Worm (Caenorhabditis elegans) whole organism, young adult: ENCODE measurements around the gene Y62H9A.11.

Source experiments
- B0019.2 ChIP-seq: fragments of 200-800 bp; sonication (Bioruptor generic); conservative IDR thresholded peaks from 2 replicates; pipeline ENCODE4 v1.3.6; 2022; ENCODE audit warnings: missing genetic modification reagents, missing genetic modification characterization, missing compliant biosample characterization
- C17E4.6 ChIP-seq: fragments of 200-800 bp; sonication (Bioruptor generic); IDR thresholded peaks from 2 replicates; pipeline ENCODE4 v1.3.6; 2022; ENCODE audit warnings: missing genetic modification reagents, missing genetic modification characterization, missing compliant biosample characterization
- D2030.7 ChIP-seq: fragments of 200-800 bp; sonication (Bioruptor generic); IDR thresholded peaks from 2 replicates; pipeline ENCODE4 v1.3.6; 2022; ENCODE audit warnings: missing genetic modification reagents, missing genetic modification characterization, missing compliant biosample characterization
- F10E7.11 ChIP-seq: sonication (generic microtip); optimal IDR thresholded peaks from 2 replicates; lab custom pipeline; 2017; ENCODE audit warnings: mild to moderate bottlenecking, missing genetic modification characterization, moderate library complexity, missing compliant biosample characterization
- F23B12.7 ChIP-seq: sonication (generic microtip); optimal IDR thresholded peaks from 2 replicates; lab custom pipeline; 2017; ENCODE audit warnings: missing genetic modification characterization, mild to moderate bottlenecking, missing compliant biosample characterization, antibody characterized with exemption, moderate library complexity; ENCODE audit not compliant: insufficient read depth
- F33H1.4 ChIP-seq: fragments of 200-800 bp; sonication (Bioruptor generic); IDR thresholded peaks from 2 replicates; pipeline ENCODE4 v1.3.6; 2022; ENCODE audit warnings: missing genetic modification reagents, missing genetic modification characterization, missing compliant biosample characterization
- F37B4.10 ChIP-seq: fragments of 200-800 bp; sonication (Bioruptor generic); IDR thresholded peaks from 2 replicates; pipeline ENCODE4 v1.3.6; 2022; ENCODE audit warnings: missing genetic modification characterization, missing compliant biosample characterization
- F39B2.1 ChIP-seq: fragments of 200-800 bp; sonication (Bioruptor generic); IDR thresholded peaks from 2 replicates; pipeline ENCODE4 v1.3.6; 2022; ENCODE audit warnings: missing genetic modification reagents, missing genetic modification characterization, missing compliant biosample characterization
- F57C9.4 ChIP-seq: sonication (generic microtip); optimal IDR thresholded peaks from 2 replicates; lab custom pipeline; 2017; ENCODE audit warnings: mild to moderate bottlenecking, missing genetic modification characterization, missing compliant biosample characterization
- K11D2.4 ChIP-seq: fragments of 200-800 bp; sonication (Bioruptor generic); IDR thresholded peaks from 2 replicates; pipeline ENCODE4 v1.3.6; 2022; ENCODE audit warnings: missing genetic modification reagents, missing genetic modification characterization, missing compliant biosample characterization
- T07F8.4 ChIP-seq: sonication (generic microtip); optimal IDR thresholded peaks from 2 replicates; lab custom pipeline; 2016; ENCODE audit warnings: mild to moderate bottlenecking, missing genetic modification characterization, moderate library complexity, missing compliant biosample characterization
- Y56A3A.18 ChIP-seq: fragments of 200-800 bp; sonication (Bioruptor generic); IDR thresholded peaks from 2 replicates; pipeline ENCODE4 v1.3.6; 2022; ENCODE audit warnings: missing genetic modification reagents, missing genetic modification characterization, missing compliant biosample characterization
- Y79H2A.3 ChIP-seq: fragments of 200-800 bp; sonication (Bioruptor generic); conservative IDR thresholded peaks from 2 replicates; pipeline ENCODE4 v1.3.6; 2022; ENCODE audit warnings: missing genetic modification reagents, missing genetic modification characterization, missing compliant biosample characterization
- ZK185.1 ChIP-seq: sonication (generic microtip); optimal IDR thresholded peaks from 2 replicates; lab custom pipeline; 2016; ENCODE audit warnings: mild to moderate bottlenecking, missing genetic modification characterization, missing compliant biosample characterization; ENCODE audit not compliant: poor library complexity, severe bottlenecking
- atf-7 ChIP-seq: sonication (generic microtip); optimal IDR thresholded peaks from 2 replicates; lab custom pipeline; 2017; ENCODE audit warnings: mild to moderate bottlenecking, missing genetic modification characterization, missing compliant biosample characterization
- bed-2 ChIP-seq: fragments of 200-800 bp; sonication (Bioruptor generic); IDR thresholded peaks from 2 replicates; pipeline ENCODE4 v1.3.6; 2022; ENCODE audit warnings: missing genetic modification reagents, missing genetic modification characterization, missing compliant biosample characterization
- ceh-58 ChIP-seq: fragments of 200-800 bp; sonication (Bioruptor generic); IDR thresholded peaks from 2 replicates; pipeline ENCODE4 v1.3.6; 2022; ENCODE audit warnings: missing genetic modification characterization, missing compliant biosample characterization
- ceh-79 ChIP-seq: sonication (generic microtip); optimal IDR thresholded peaks from 2 replicates; lab custom pipeline; 2017; ENCODE audit warnings: mild to moderate bottlenecking, missing genetic modification characterization, missing compliant biosample characterization
- ceh-91 ChIP-seq: fragments of 200-800 bp; sonication (Bioruptor generic); IDR thresholded peaks from 2 replicates; pipeline ENCODE4 v1.3.6; 2022; ENCODE audit warnings: missing genetic modification reagents, missing genetic modification characterization, missing compliant biosample characterization
- efl-1 ChIP-seq: fragments of 150-350 bp; optimal IDR thresholded peaks from 2 replicates; lab custom pipeline; 2014; ENCODE audit warnings: missing biosample characterization, missing genetic modification reagents, missing genetic modification characterization
- gei-17 ChIP-seq: fragments of 200-800 bp; sonication (Bioruptor generic); optimal IDR thresholded peaks from 2 replicates; lab custom pipeline; 2018; ENCODE audit warnings: mild to moderate bottlenecking, missing genetic modification characterization, missing compliant biosample characterization
- hmg-1.2 ChIP-seq: fragments of 200-800 bp; sonication (Bioruptor generic); IDR thresholded peaks from 2 replicates; pipeline ENCODE4 v1.3.6; 2022; ENCODE audit warnings: missing genetic modification reagents, missing genetic modification characterization, missing compliant biosample characterization
- hsf-1 ChIP-seq: fragments of 200-800 bp; sonication (Bioruptor generic); IDR thresholded peaks from 2 replicates; pipeline ENCODE4 v1.3.6; 2022; ENCODE audit warnings: missing genetic modification reagents, missing genetic modification characterization, missing compliant biosample characterization
- lin-26 ChIP-seq: fragments of 200-800 bp; sonication (Bioruptor generic); IDR thresholded peaks from 2 replicates; pipeline ENCODE4 v1.3.6; 2022; ENCODE audit warnings: missing genetic modification reagents, missing genetic modification characterization, missing compliant biosample characterization
- lin-35 ChIP-seq, 3 experiments: fragments of 150-350 bp in 2 of 3; sonication (generic microtip) in 1 of 3; optimal IDR thresholded peaks; 2 replicates each; lab custom pipeline; 2014 to 2018; ENCODE audit warnings: missing biosample characterization in 3 of 3, missing genetic modification characterization in 3 of 3, missing genetic modification reagents in 3 of 3
- lsy-27 ChIP-seq: sonication (generic microtip); optimal IDR thresholded peaks from 2 replicates; lab custom pipeline; 2017; ENCODE audit warnings: missing genetic modification characterization, mild to moderate bottlenecking, missing compliant biosample characterization, antibody characterized with exemption, missing genotype, borderline replicate concordance; ENCODE audit not compliant: insufficient read depth
- madf-3 ChIP-seq: fragments of 200-800 bp; sonication (Bioruptor generic); IDR thresholded peaks from 2 replicates; pipeline ENCODE4 v1.3.6; 2022; ENCODE audit warnings: missing genetic modification reagents, missing genetic modification characterization, missing compliant biosample characterization
- madf-6 ChIP-seq: fragments of 200-800 bp; sonication (Bioruptor generic); IDR thresholded peaks from 2 replicates; pipeline ENCODE4 v1.3.6; 2022; ENCODE audit warnings: missing genetic modification reagents, missing genetic modification characterization, missing compliant biosample characterization
- mel-28 ChIP-seq: sonication (generic microtip); optimal IDR thresholded peaks from 2 replicates; lab custom pipeline; 2016; ENCODE audit warnings: borderline replicate concordance, mild to moderate bottlenecking, missing genetic modification characterization, missing compliant biosample characterization
- mxl-1 ChIP-seq: sonication (generic microtip); optimal IDR thresholded peaks from 2 replicates; lab custom pipeline; 2016; ENCODE audit warnings: missing genetic modification characterization, missing compliant biosample characterization
- nhr-120 ChIP-seq: fragments of 200-800 bp; sonication (Bioruptor generic); IDR thresholded peaks from 2 replicates; pipeline ENCODE4 v1.3.6; 2022; ENCODE audit warnings: missing genetic modification characterization, missing compliant biosample characterization
- nhr-80 ChIP-seq: sonication (generic microtip); optimal IDR thresholded peaks from 2 replicates; lab custom pipeline; 2016; ENCODE audit warnings: missing genetic modification characterization, missing compliant biosample characterization
- nhr-90 ChIP-seq: sonication (generic microtip); optimal IDR thresholded peaks from 2 replicates; lab custom pipeline; 2016; ENCODE audit warnings: missing genotype, mild to moderate bottlenecking, missing genetic modification characterization, missing compliant biosample characterization
- pbrm-1 ChIP-seq: fragments of 200-800 bp; sonication (Bioruptor generic); IDR thresholded peaks from 2 replicates; pipeline ENCODE4 v1.3.6; 2022; ENCODE audit warnings: missing genetic modification reagents, missing genetic modification characterization, missing compliant biosample characterization
- pha-4 ChIP-seq: fragments of 150-350 bp; sonication (generic microtip); optimal IDR thresholded peaks from 2 replicates; lab custom pipeline; 2014; ENCODE audit warnings: missing biosample characterization, missing genetic modification reagents, missing genetic modification characterization
- repo-1 ChIP-seq: sonication (generic microtip); optimal IDR thresholded peaks from 2 replicates; lab custom pipeline; 2017; ENCODE audit warnings: mild to moderate bottlenecking, missing genetic modification characterization, missing compliant biosample characterization
- rpc-1 ChIP-seq, 2 experiments: fragments of 150-350 bp in 1 of 2; sonication (generic microtip) in 1 of 2; optimal IDR thresholded peaks; 2 replicates each; lab custom pipeline; 2014 to 2018; ENCODE audit warnings: missing biosample characterization in 1 of 2, missing genetic modification characterization in 1 of 2, missing genetic modification reagents in 1 of 2, missing genotype in 1 of 2
- sea-2 ChIP-seq: fragments of 200-800 bp; sonication (Bioruptor generic); IDR thresholded peaks from 2 replicates; pipeline ENCODE4 v1.3.6; 2022; ENCODE audit warnings: missing genetic modification characterization, missing compliant biosample characterization
- snpc-1.1 ChIP-seq: sonication (generic microtip); optimal IDR thresholded peaks from 2 replicates; lab custom pipeline; 2017; ENCODE audit warnings: missing genetic modification characterization, mild to moderate bottlenecking, missing compliant biosample characterization, antibody characterized with exemption, moderate library complexity, missing genotype, missing genetic modification reagents; ENCODE audit not compliant: insufficient read depth
- snpc-4 ChIP-seq, 5 experiments: fragments of 150-350 bp in 1 of 5; sonication (generic microtip) in 4 of 5; optimal IDR thresholded peaks; 2 replicates each; lab custom pipeline; 2014 to 2018; ENCODE audit warnings: missing genetic modification characterization in 5 of 5, missing biosample characterization in 3 of 5, antibody characterized with exemption in 2 of 5, mild to moderate bottlenecking in 2 of 5, missing compliant biosample characterization in 2 of 5, missing genotype in 2 of 5, moderate library complexity in 2 of 5, missing genetic modification reagents in 1 of 5
- sptf-2 ChIP-seq: fragments of 200-800 bp; sonication (Bioruptor generic); optimal IDR thresholded peaks from 2 replicates; lab custom pipeline; 2018; ENCODE audit warnings: mild to moderate bottlenecking, missing genetic modification characterization, missing compliant biosample characterization
- tbp1 ChIP-seq: fragments of 200-800 bp; sonication (Bioruptor generic); optimal IDR thresholded peaks from 2 replicates; lab custom pipeline; 2018; ENCODE audit warnings: mild to moderate bottlenecking, missing genetic modification characterization, missing compliant biosample characterization
- tbx-9 ChIP-seq: sonication (generic microtip); optimal IDR thresholded peaks from 2 replicates; lab custom pipeline; 2016; ENCODE audit warnings: borderline replicate concordance, missing genetic modification characterization, inconsistent platforms, missing compliant biosample characterization
- unc-62 ChIP-seq: fragments of 150-350 bp; optimal IDR thresholded peaks from 2 replicates; lab custom pipeline; 2014; ENCODE audit warnings: missing biosample characterization, missing genetic modification reagents, missing genetic modification characterization
- ztf-22 ChIP-seq: fragments of 200-800 bp; sonication (Bioruptor generic); optimal IDR thresholded peaks from 2 replicates; lab custom pipeline; 2018; ENCODE audit warnings: mild to moderate bottlenecking, missing genetic modification characterization, moderate library complexity, missing compliant biosample characterization
- ztf-25 ChIP-seq: fragments of 200-800 bp; sonication (Bioruptor generic); IDR thresholded peaks from 2 replicates; pipeline ENCODE4 v1.3.6; 2022; ENCODE audit warnings: missing genetic modification reagents, missing genetic modification characterization, missing compliant biosample characterization
- ztf-26 ChIP-seq: sonication (generic microtip); optimal IDR thresholded peaks from 2 replicates; lab custom pipeline; 2017; ENCODE audit warnings: missing genetic modification characterization, missing compliant biosample characterization

The Y62H9A.11 gene

ce11 chrX:11872210-11872609 is 35.0 kb downstream of the Y62H9A.11 start (continued):
- TF ChIP-seq F37B4.10 (GFP tag; lab: Robert Waterston, UW): no peak
- peak; percentile 88 for TF ChIP-seq tbp1 (GFP tag; lab: Kevin White, UChicago)
- peak; percentile 17 for TF ChIP-seq nhr-80
- no peak for TF ChIP-seq ztf-22
- no peak for TF ChIP-seq K11D2.4 (GFP tag; lab: Robert Waterston, UW)
- peak; percentile 57 for TF ChIP-seq D2030.7 (GFP tag; lab: Robert Waterston, UW)
- no peak for TF ChIP-seq T07F8.4 (tag; lab: Kevin White, UChicago)
- no peak for TF ChIP-seq sptf-2
- TF ChIP-seq tbx-9: no peak
- peak; percentile 93 for TF ChIP-seq lin-26
- no peak for TF ChIP-seq F10E7.11
- peak; percentile 68; the same call in 1 of the 2 replicates for TF ChIP-seq Y56A3A.18 (GFP tag; lab: Robert Waterston, UW)
- no peak for TF ChIP-seq gei-17 (GFP tag; lab: Kevin White, UChicago)
- TF ChIP-seq nhr-120 (GFP tag; lab: Robert Waterston, UW): 0 out of 2 replicates have a peak, but pooled peaks have one; percentile 29
- 0 out of 2 replicates have a peak, but pooled peaks have one; percentile 52 for TF ChIP-seq sea-2
- no peak for TF ChIP-seq snpc-1.1 (tag; lab: Kevin White, UChicago)
- TF ChIP-seq F23B12.7 (tag; lab: Kevin White, UChicago): no peak
- TF ChIP-seq pha-4 (tag; lab: Kevin White, UChicago): no peak
- TF ChIP-seq rpc-1 (optimal IDR thresholded peaks at IDR 0.05; lab: Kevin White, UChicago): peak; percentile 88
- peak; percentile 92 for TF ChIP-seq rpc-1 (tag; optimal IDR thresholded peaks at IDR 0.05; lab: Kevin White, UChicago)
- TF ChIP-seq ceh-58 (GFP tag; lab: Robert Waterston, UW): no peak
- TF ChIP-seq ztf-26 (tag; lab: Kevin White, UChicago): no peak
- no peak for TF ChIP-seq snpc-4 (GFP tag; optimal IDR thresholded peaks at IDR 0.05; lab: Kevin White, UChicago)
- peak in 2 of 4 experiments; percentile 23 to 42 for TF ChIP-seq snpc-4 (tag; optimal IDR thresholded peaks at IDR 0.05; lab: Kevin White, UChicago)
- no peak for TF ChIP-seq ceh-91 (GFP tag; lab: Robert Waterston, UW)
- 0 out of 2 replicates have a peak, but pooled peaks have one; percentile 21 for TF ChIP-seq Y79H2A.3 (GFP tag; lab: Robert Waterston, UW)
- TF ChIP-seq hmg-1.2 (GFP tag; lab: Robert Waterston, UW): peak; percentile 66
- TF ChIP-seq pbrm-1 (GFP tag; lab: Robert Waterston, UW): no peak
- no peak for TF ChIP-seq hsf-1 (GFP tag; lab: Robert Waterston, UW)
- TF ChIP-seq F57C9.4: no peak
- TF ChIP-seq madf-3 (GFP tag; lab: Robert Waterston, UW): no peak
- TF ChIP-seq atf-7 (tag; lab: Kevin White, UChicago): peak; percentile 10
- TF ChIP-seq lin-35 (GFP tag; optimal IDR thresholded peaks at IDR 0.05; lab: Kevin White, UChicago): no peak
- no peak for TF ChIP-seq C17E4.6
- no peak for TF ChIP-seq ceh-79 (tag; lab: Kevin White, UChicago)
- no peak for TF ChIP-seq bed-2 (GFP tag; lab: Robert Waterston, UW)
- TF ChIP-seq unc-62 (GFP tag; lab: Kevin White, UChicago): no peak
- TF ChIP-seq madf-6 (GFP tag; lab: Robert Waterston, UW): peak; percentile 19; the same call in 1 of the 2 replicates
- TF ChIP-seq B0019.2 (GFP tag; lab: Robert Waterston, UW): no peak
- TF ChIP-seq F33H1.4 (GFP tag; lab: Robert Waterston, UW): no peak
- TF ChIP-seq ztf-25: 0 out of 2 replicates have a peak, but pooled peaks have one; percentile 48
- no peak for TF ChIP-seq F39B2.1 (GFP tag; lab: Robert Waterston, UW)
- peak; percentile 8 for TF ChIP-seq lsy-27 (tag; lab: Kevin White, UChicago)
- no peak for TF ChIP-seq mel-28
- peak; percentile 56 for TF ChIP-seq nhr-90 (tag; lab: Kevin White, UChicago)
- TF ChIP-seq efl-1: no peak
- TF ChIP-seq mxl-1 (tag; lab: Kevin White, UChicago): no peak
- TF ChIP-seq ZK185.1: peak; percentile 55
- peak; percentile 40 for TF ChIP-seq repo-1 (tag; lab: Kevin White, UChicago)
